Worm (Caenorhabditis elegans): ENCODE measurements around the gene dyf-4.

ce11 chrV:12534941-12535340, 9.4 kb upstream of the dyf-4 start:
- TF ChIP-seq lin-39 (tag; optimal IDR thresholded peaks at IDR 0.05) (no peak), lin-11 (tag; optimal IDR thresholded peaks at IDR 0.05) (no peak), nhr-77 (tag; optimal IDR thresholded peaks at IDR 0.05) (no peak), elt-3 (tag; optimal IDR thresholded peaks at IDR 0.05) (no peak), nhr-237 (tag; optimal IDR thresholded peaks at IDR 0.05) (no peak), ama-1 (optimal IDR thresholded peaks at IDR 0.05) (no peak), unc-55 (GFP tag; optimal IDR thresholded peaks at IDR 0.05) (no peak), crh-2 (tag; optimal IDR thresholded peaks at IDR 0.05) (no peak), nhr-129 (tag; optimal IDR thresholded peaks at IDR 0.05) (no peak), ztf-11 (tag; optimal IDR thresholded peaks at IDR 0.05) (no peak), unc-39 (tag; optimal IDR thresholded peaks at IDR 0.05) (no peak), ZK546.5 (tag; optimal IDR thresholded peaks at IDR 0.05) (no peak), zag-1 (tag; optimal IDR thresholded peaks at IDR 0.05) (no peak)

Measured in whole organism, L2 larva.